Fruit fly (Drosophila melanogaster): ENCODE data around the gene CG32266.

Gene CG32266

dm6 chr3L:3767825-3768224, 22.8 kb upstream of the CG32266 start (continued):
- peak; percentile 32 for TF ChIP-seq Hand (GFP tag; optimal IDR thresholded peaks at IDR 0.05)
- TF ChIP-seq ttk (GFP tag; IDR thresholded peaks at IDR 0.05): peak; percentile 56
- peak; percentile 46 for TF ChIP-seq Camta (GFP tag; optimal IDR thresholded peaks at IDR 0.05)
- TF ChIP-seq CG11723 (GFP tag; optimal IDR thresholded peaks at IDR 0.05): peak; percentile 62
- peak; percentile 42 for TF ChIP-seq pb (GFP tag; optimal IDR thresholded peaks at IDR 0.05)
- peak; percentile 17 for TF ChIP-seq gsb-n (tag; optimal IDR thresholded peaks at IDR 0.05)
- TF ChIP-seq ato (GFP tag; IDR thresholded peaks at IDR 0.05; ENCODE audit: partially characterized antibody): 0 out of 2 replicates have a peak, but pooled peaks have one; percentile 13
- peak; percentile 50 to 76 for TF ChIP-seq dpn (GFP tag; optimal IDR thresholded peaks at IDR 0.05)
- TF ChIP-seq ken (GFP tag; IDR thresholded peaks at IDR 0.05): peak; percentile 89
- peak; percentile 49 for TF ChIP-seq CG12942 (GFP tag; optimal IDR thresholded peaks at IDR 0.05)
- TF ChIP-seq CG12236 (GFP tag; optimal IDR thresholded peaks at IDR 0.05): peak; percentile 14
- no peak for TF ChIP-seq Adf1 (GFP tag; IDR thresholded peaks at IDR 0.05)
- TF ChIP-seq H2.0 (GFP tag; IDR thresholded peaks at IDR 0.05): peak; percentile 75
- TF ChIP-seq CG31388 (GFP tag; optimal IDR thresholded peaks at IDR 0.05): no peak
- TF ChIP-seq CG8924 (tag; optimal IDR thresholded peaks at IDR 0.05): peak; percentile 15
- TF ChIP-seq kni (GFP tag; optimal IDR thresholded peaks at IDR 0.05): no peak
- peak; percentile 31 for TF ChIP-seq Jarid2 (GFP tag; optimal IDR thresholded peaks at IDR 0.05)
- peak; percentile 25 for TF ChIP-seq zfh2 (GFP tag; optimal IDR thresholded peaks at IDR 0.05)
- peak; percentile 52 for TF ChIP-seq da (GFP tag; optimal IDR thresholded peaks at IDR 0.05)
- no peak for TF ChIP-seq CG12104 (GFP tag; optimal IDR thresholded peaks at IDR 0.05)
- peak; percentile 79 for TF ChIP-seq chn (GFP tag; optimal IDR thresholded peaks at IDR 0.05)
- TF ChIP-seq gcm (GFP tag; optimal IDR thresholded peaks at IDR 0.05): peak; percentile 16
- no peak for TF ChIP-seq CG4360 (GFP tag; IDR thresholded peaks at IDR 0.05)
- no peak for TF ChIP-seq Taf1 (GFP tag; IDR thresholded peaks at IDR 0.05)
- TF ChIP-seq NfI (GFP tag; optimal IDR thresholded peaks at IDR 0.05): peak; percentile 76
- no peak for TF ChIP-seq CG7357 (GFP tag; IDR thresholded peaks at IDR 0.05)
- peak; percentile 57 for TF ChIP-seq Oli (tag; optimal IDR thresholded peaks at IDR 0.05)
- TF ChIP-seq CG1832 (GFP tag; optimal IDR thresholded peaks at IDR 0.05): no peak
- peak; percentile 70 for TF ChIP-seq CG1529 (GFP tag; optimal IDR thresholded peaks at IDR 0.05)
- peak; percentile 37 for TF ChIP-seq cato (GFP tag; optimal IDR thresholded peaks at IDR 0.05; ENCODE audit: borderline replicate concordance)
- peak; percentile 26 to 69 for TF ChIP-seq Pdp1 (GFP tag; optimal IDR thresholded peaks at IDR 0.05)
- no peak for TF ChIP-seq Dp (GFP tag; optimal IDR thresholded peaks at IDR 0.05)
- peak; percentile 98 for TF ChIP-seq CG14965 (GFP tag; optimal IDR thresholded peaks at IDR 0.05; ENCODE audit: borderline replicate concordance)
- 0 out of 3 replicates have a peak, but pooled peaks have one; percentile 14 for TF ChIP-seq CG7963 (GFP tag; IDR thresholded peaks at IDR 0.05; ENCODE audit: partially characterized antibody)
- peak; percentile 48 for TF ChIP-seq ssp (GFP tag; IDR thresholded peaks at IDR 0.05)
- TF ChIP-seq Poxn (GFP tag; IDR thresholded peaks at IDR 0.05): no peak
- no peak for TF ChIP-seq CG9215 (GFP tag; IDR thresholded peaks at IDR 0.05)
- no peak for TF ChIP-seq Hr78 (GFP tag; optimal IDR thresholded peaks at IDR 0.05)
- peak; percentile 31; the same call in 1 of the 2 replicates for TF ChIP-seq CG14441 (GFP tag; IDR thresholded peaks at IDR 0.05)
- TF ChIP-seq Lpt (GFP tag; optimal IDR thresholded peaks at IDR 0.05): no peak
- TF ChIP-seq CG4820 (GFP tag; optimal IDR thresholded peaks at IDR 0.05): peak; percentile 23
- TF ChIP-seq Spps (tag; optimal IDR thresholded peaks at IDR 0.05): no peak
- TF ChIP-seq Atf-2 (GFP tag; optimal IDR thresholded peaks at IDR 0.05): peak; percentile 66
- no peak for TF ChIP-seq usp (GFP tag; optimal IDR thresholded peaks at IDR 0.05)
- peak; percentile 38; the same call in 1 of the 2 replicates for TF ChIP-seq dimm (GFP tag; IDR thresholded peaks at IDR 0.05)
- TF ChIP-seq CG16813 (GFP tag; IDR thresholded peaks at IDR 0.05; ENCODE audit: partially characterized antibody): no peak; the same call in 2 of the 3 replicates
- no peak for TF ChIP-seq Tbp (GFP tag; optimal IDR thresholded peaks at IDR 0.05)
- TF ChIP-seq croc (GFP tag; conservative IDR thresholded peaks at IDR 0.05): peak; percentile 38; the same call in 1 of the 3 replicates
- TF ChIP-seq CG9727 (GFP tag; optimal IDR thresholded peaks at IDR 0.05): peak; percentile 41
- TF ChIP-seq disco-r (GFP tag; optimal IDR thresholded peaks at IDR 0.05): peak; percentile 46
- no peak for TF ChIP-seq twi (tag; optimal IDR thresholded peaks at IDR 0.05)

All from whole organism, embryonic.